Fruit fly (Drosophila melanogaster): ENCODE measurements around the gene mtTFB1.

The mtTFB1 gene

DNA sequence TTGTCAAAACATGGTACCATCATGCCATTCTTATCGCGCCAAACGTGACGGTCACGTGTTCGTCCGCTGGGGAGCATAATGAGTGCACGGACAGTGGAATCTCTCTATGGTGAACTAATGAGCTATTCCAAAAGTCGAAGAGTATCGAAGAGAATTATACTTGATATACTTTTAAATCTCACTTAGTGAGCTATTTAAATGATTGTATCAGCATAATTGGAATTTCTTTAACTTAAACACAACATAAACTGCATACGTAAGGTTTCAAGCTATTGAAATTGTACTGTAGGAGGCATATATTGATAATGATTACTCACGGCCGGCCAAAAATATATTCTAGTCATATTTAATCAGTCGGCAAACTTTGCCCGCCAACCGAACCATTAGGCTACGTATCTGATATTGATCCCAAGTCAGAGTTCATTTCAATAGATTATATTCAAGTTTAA is 12.7 kb downstream of the mtTFB1 start (continued):
- no peak for TF ChIP-seq CG12071 (GFP tag; optimal IDR thresholded peaks at IDR 0.05)
- TF ChIP-seq ERR (GFP tag; optimal IDR thresholded peaks at IDR 0.05), result no peak
- TF ChIP-seq cwo (GFP tag; optimal IDR thresholded peaks at IDR 0.05), result peak; percentile 96
- no peak for TF ChIP-seq CG12104 (GFP tag; optimal IDR thresholded peaks at IDR 0.05)
- TF ChIP-seq CG1233 (GFP tag; optimal IDR thresholded peaks at IDR 0.05), result no peak
- TF ChIP-seq mld (GFP tag; IDR thresholded peaks at IDR 0.05; ENCODE audit: partially characterized antibody), result no peak
- TF ChIP-seq tin (GFP tag; optimal IDR thresholded peaks at IDR 0.05), result no peak
- peak; percentile 57 for TF ChIP-seq Ada2b (GFP tag; IDR thresholded peaks at IDR 0.05)
- TF ChIP-seq CG6854 (GFP tag; optimal IDR thresholded peaks at IDR 0.05), result no peak
- no peak for TF ChIP-seq dpn (GFP tag; optimal IDR thresholded peaks at IDR 0.05)
- TF ChIP-seq ham (GFP tag; IDR thresholded peaks at IDR 0.05), result no peak
- peak; percentile 31 for TF ChIP-seq mam (GFP tag; optimal IDR thresholded peaks at IDR 0.05)
- peak; percentile 22 for TF ChIP-seq CG2712 (tag; optimal IDR thresholded peaks at IDR 0.05)
- no peak for TF ChIP-seq Nf-YC (tag; optimal IDR thresholded peaks at IDR 0.05)
- no peak for TF ChIP-seq hth (optimal IDR thresholded peaks at IDR 0.05)
- no peak for TF ChIP-seq CG16813 (GFP tag; IDR thresholded peaks at IDR 0.05; ENCODE audit: partially characterized antibody)
- no peak for TF ChIP-seq CG16863 (GFP tag; optimal IDR thresholded peaks at IDR 0.05)
- no peak for TF ChIP-seq Dbx (GFP tag; IDR thresholded peaks at IDR 0.05)
- TF ChIP-seq sr (GFP tag; IDR thresholded peaks at IDR 0.05), result no peak
- TF ChIP-seq CkIIα-i1 (GFP tag; IDR thresholded peaks at IDR 0.05), result no peak
- TF ChIP-seq cato (GFP tag; optimal IDR thresholded peaks at IDR 0.05; ENCODE audit: borderline replicate concordance), result no peak
- peak; percentile 55 for TF ChIP-seq lab (GFP tag; optimal IDR thresholded peaks at IDR 0.05)
- TF ChIP-seq Max (GFP tag; optimal IDR thresholded peaks at IDR 0.05), result no peak
- TF ChIP-seq Myb (GFP tag; optimal IDR thresholded peaks at IDR 0.05), result no peak
- TF ChIP-seq CG34422 (GFP tag; IDR thresholded peaks at IDR 0.05), result no peak
- TF ChIP-seq sens-2 (GFP tag; IDR thresholded peaks at IDR 0.05), result no peak
- TF ChIP-seq CG11504 (tag; optimal IDR thresholded peaks at IDR 0.05), result peak; percentile 42
- TF ChIP-seq CG11695 (GFP tag; IDR thresholded peaks at IDR 0.05), result 0 out of 3 replicates have a peak, but pooled peaks have one; percentile 10
- TF ChIP-seq CG16779 (GFP tag; IDR thresholded peaks at IDR 0.05), result no peak
- TF ChIP-seq Hand (GFP tag; optimal IDR thresholded peaks at IDR 0.05), result no peak
- no peak for TF ChIP-seq CG6254 (GFP tag; optimal IDR thresholded peaks at IDR 0.05)
- no peak for TF ChIP-seq nmo (GFP tag; optimal IDR thresholded peaks at IDR 0.05)
- TF ChIP-seq Gsc (GFP tag; IDR thresholded peaks at IDR 0.05), result no peak
- TF ChIP-seq wek (GFP tag; optimal IDR thresholded peaks at IDR 0.05), result no peak
- TF ChIP-seq psq (GFP tag; optimal IDR thresholded peaks at IDR 0.05), result no peak
- TF ChIP-seq Jarid2 (GFP tag; optimal IDR thresholded peaks at IDR 0.05), result no peak
- no peak for TF ChIP-seq CG8924 (tag; optimal IDR thresholded peaks at IDR 0.05)
- no peak for TF ChIP-seq CG10654 (GFP tag; optimal IDR thresholded peaks at IDR 0.05)
- no peak for TF ChIP-seq CG6272 (GFP tag; IDR thresholded peaks at IDR 0.05)
- peak; percentile 52 for TF ChIP-seq CG12769 (tag; optimal IDR thresholded peaks at IDR 0.05)
- TF ChIP-seq peb (GFP tag; IDR thresholded peaks at IDR 0.05), result no peak
- TF ChIP-seq HHEX (GFP tag; optimal IDR thresholded peaks at IDR 0.05), result peak; percentile 8
- no peak for TF ChIP-seq CG16815 (GFP tag; optimal IDR thresholded peaks at IDR 0.05)
- TF ChIP-seq Hr3 (GFP tag; optimal IDR thresholded peaks at IDR 0.05), result no peak
- no peak for TF ChIP-seq Dll (GFP tag; IDR thresholded peaks at IDR 0.05; ENCODE audit: partially characterized antibody)
- TF ChIP-seq CG14441 (GFP tag; IDR thresholded peaks at IDR 0.05), result peak; percentile 46
- peak; percentile 42; the same call in 1 of the 2 replicates for TF ChIP-seq CG7372 (GFP tag; IDR thresholded peaks at IDR 0.05)
- TF ChIP-seq CG3847 (GFP tag; IDR thresholded peaks at IDR 0.05), result no peak
- TF ChIP-seq salm (tag; optimal IDR thresholded peaks at IDR 0.05), result no peak
- TF ChIP-seq CG9797 (GFP tag; optimal IDR thresholded peaks at IDR 0.05), result no peak
- TF ChIP-seq row (GFP tag; IDR thresholded peaks at IDR 0.05), result peak; percentile 82
- peak; percentile 79 for TF ChIP-seq Med (GFP tag)

Measured in whole organism, embryonic.